Worm (Caenorhabditis elegans) whole organism, L1 larva: Measurements from ENCODE around the gene dex-1.

Experiments used
- ceh-82 ChIP-seq, 3 experiments: fragments of 150-350 bp in 1 of 3; sonication (generic microtip) in 2 of 3; optimal IDR thresholded peaks; 2 replicates each; lab custom pipeline; 2014 to 2017; ENCODE audit warnings: missing biosample characterization in 3 of 3, missing genetic modification characterization in 3 of 3
- fkh-10 ChIP-seq: sonication (generic microtip); optimal IDR thresholded peaks from 2 replicates; lab custom pipeline; 2017; ENCODE audit warnings: missing biosample characterization, missing genetic modification reagents, missing genetic modification characterization
- fos-1 ChIP-seq: fragments of 150-350 bp; optimal IDR thresholded peaks from 2 replicates; lab custom pipeline; 2014; ENCODE audit warnings: missing biosample characterization, missing genetic modification characterization
- jun-1 ChIP-seq: fragments of 150-350 bp; optimal IDR thresholded peaks from 2 replicates; lab custom pipeline; 2014; ENCODE audit warnings: missing biosample characterization, missing genetic modification reagents, missing genetic modification characterization
- lin-15B ChIP-seq: fragments of 150-350 bp; sonication (generic microtip); optimal IDR thresholded peaks from 3 replicates; lab custom pipeline; 2014; ENCODE audit warnings: missing biosample characterization, missing genetic modification characterization
- lin-39 ChIP-seq: fragments of 150-350 bp; optimal IDR thresholded peaks from 2 replicates; lab custom pipeline; 2014; ENCODE audit warnings: missing biosample characterization, missing genetic modification reagents, missing genetic modification characterization
- mab-9 ChIP-seq: fragments of 200-800 bp; sonication (Bioruptor generic); IDR thresholded peaks from 2 replicates; pipeline ENCODE4 v1.3.6; 2022; ENCODE audit warnings: missing genetic modification reagents, missing genetic modification characterization, missing compliant biosample characterization
- mdl-1 ChIP-seq, 2 experiments: fragments of 150-350 bp; optimal IDR thresholded peaks; 2 replicates each; lab custom pipeline; 2014 to 2017; ENCODE audit warnings: missing biosample characterization in 2 of 2, missing genetic modification characterization in 2 of 2, inconsistent platforms in 1 of 2
- nhr-77 ChIP-seq: fragments of 150-350 bp; optimal IDR thresholded peaks from 2 replicates; lab custom pipeline; 2014; ENCODE audit warnings: missing biosample characterization, missing genetic modification characterization
- rnt-1 ChIP-seq: sonication (generic microtip); optimal IDR thresholded peaks from 2 replicates; lab custom pipeline; 2016; ENCODE audit warnings: mild to moderate bottlenecking, missing genetic modification characterization, moderate library complexity, missing compliant biosample characterization
- snpc-4 ChIP-seq: fragments of 150-350 bp; optimal IDR thresholded peaks from 2 replicates; lab custom pipeline; 2014; ENCODE audit warnings: missing biosample characterization, missing genetic modification characterization
- snu-23 ChIP-seq: sonication (generic microtip); optimal IDR thresholded peaks from 2 replicates; lab custom pipeline; 2016; ENCODE audit warnings: missing genetic modification characterization, missing compliant biosample characterization
- unc-86 ChIP-seq: sonication (generic microtip); optimal IDR thresholded peaks from 2 replicates; lab custom pipeline; 2016; ENCODE audit warnings: missing genetic modification characterization, missing compliant biosample characterization
- ztf-4 ChIP-seq: fragments of 150-350 bp; optimal IDR thresholded peaks from 2 replicates; lab custom pipeline; 2014; ENCODE audit warnings: missing biosample characterization, missing genetic modification characterization

DNA sequence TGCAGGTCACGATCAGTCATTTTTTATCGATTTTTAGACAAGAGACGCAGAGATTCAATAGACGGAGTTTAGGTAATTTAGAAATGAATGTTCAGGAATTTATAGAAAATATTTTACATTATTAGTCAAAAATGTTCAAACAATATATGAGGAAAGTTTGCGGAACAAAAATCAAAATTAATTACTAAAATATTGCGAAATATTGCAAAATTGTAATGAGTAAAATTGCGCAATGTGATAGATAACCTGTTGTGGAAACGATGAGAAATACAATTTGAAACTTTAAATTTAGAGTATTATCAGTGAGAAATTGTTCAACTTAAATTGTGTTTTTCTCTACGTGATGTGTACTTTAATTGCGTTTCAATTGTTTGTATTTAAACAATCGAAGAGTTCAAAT lies 55.1 kb downstream of the dex-1 start, which contains the start of gene F56D2.5:
- TF ChIP-seq lin-39 (tag; lab: Kevin White, UChicago) (no peak), lin-15B (tag; lab: Kevin White, UChicago) (no peak), fos-1 (tag; lab: Kevin White, UChicago) (no peak), unc-86 (no peak), fkh-10 (no peak), snu-23 (GFP tag; lab: Kevin White, UChicago) (no peak), ztf-4 (no peak), mab-9 (GFP tag; lab: Robert Waterston, UW) (no peak), nhr-77 (tag; lab: Kevin White, UChicago) (no peak), snpc-4 (tag; lab: Kevin White, UChicago) (no peak), jun-1 (tag; lab: Kevin White, UChicago) (no peak), mdl-1 (tag; optimal IDR thresholded peaks at IDR 0.05; lab: Kevin White, UChicago) (no peak), rnt-1 (no peak), ceh-82 (tag; optimal IDR thresholded peaks at IDR 0.05; lab: Kevin White, UChicago) (no peak)
